Worm (Caenorhabditis elegans) whole organism, L3 larva: ENCODE data around the gene F45H10.2.

Source experiments
- R02D3.7 ChIP-seq: fragments of 150-350 bp; optimal IDR thresholded peaks from 2 replicates; lab custom pipeline; 2014; ENCODE audit warnings: missing biosample characterization, missing genetic modification characterization
- ZK546.5 ChIP-seq: sonication (generic microtip); optimal IDR thresholded peaks from 2 replicates; lab custom pipeline; 2017; ENCODE audit warnings: missing biosample characterization, missing genetic modification characterization
- aly-2 ChIP-seq: fragments of 150-350 bp; optimal IDR thresholded peaks from 2 replicates; lab custom pipeline; 2014; ENCODE audit warnings: missing biosample characterization, missing genetic modification characterization
- ama-1 ChIP-seq: fragments of 150-350 bp; optimal IDR thresholded peaks from 2 replicates; lab custom pipeline; 2018
- ceh-16 ChIP-seq: sonication (generic microtip); optimal IDR thresholded peaks from 2 replicates; lab custom pipeline; 2017; ENCODE audit warnings: missing biosample characterization, missing genetic modification characterization
- ceh-28 ChIP-seq: fragments of 150-350 bp; optimal IDR thresholded peaks from 2 replicates; lab custom pipeline; 2014; ENCODE audit warnings: missing biosample characterization, missing genetic modification reagents, missing genetic modification characterization
- ceh-82 ChIP-seq: fragments of 150-350 bp; optimal IDR thresholded peaks from 2 replicates; lab custom pipeline; 2014; ENCODE audit warnings: missing biosample characterization, missing genetic modification characterization
- ceh-9 ChIP-seq: sonication (generic microtip); optimal IDR thresholded peaks from 2 replicates; lab custom pipeline; 2018; ENCODE audit warnings: missing biosample characterization, missing genetic modification characterization
- daf-12 ChIP-seq: fragments of 150-350 bp; optimal IDR thresholded peaks from 2 replicates; lab custom pipeline; 2014; ENCODE audit warnings: missing biosample characterization, missing genetic modification reagents, missing genetic modification characterization
- egl-27 ChIP-seq: sonication (generic microtip); optimal IDR thresholded peaks from 4 replicates; lab custom pipeline; 2017; ENCODE audit warnings: missing biosample characterization, missing genetic modification reagents, missing genetic modification characterization
- egl-5 ChIP-seq: fragments of 150-350 bp; optimal IDR thresholded peaks from 2 replicates; lab custom pipeline; 2017; ENCODE audit warnings: missing biosample characterization, missing genetic modification reagents, missing genetic modification characterization, inconsistent platforms
- elt-1 ChIP-seq: fragments of 150-350 bp; optimal IDR thresholded peaks from 2 replicates; lab custom pipeline; 2014; ENCODE audit warnings: missing biosample characterization, missing genetic modification characterization
- elt-2 ChIP-seq: sonication (generic microtip); optimal IDR thresholded peaks from 2 replicates; lab custom pipeline; 2016; ENCODE audit warnings: missing genetic modification reagents, mild to moderate bottlenecking, missing genetic modification characterization, missing compliant biosample characterization
- elt-3 ChIP-seq, 3 experiments: fragments of 150-350 bp in 1 of 3; sonication (generic microtip) in 2 of 3; optimal IDR thresholded peaks; 2 replicates in 2 of 3; 4 replicates in 1 of 3; lab custom pipeline; 2014 to 2017; ENCODE audit warnings: missing biosample characterization in 3 of 3, missing genetic modification characterization in 3 of 3
- eor-1 ChIP-seq, 2 experiments: fragments of 150-350 bp; optimal IDR thresholded peaks; 2 replicates each; lab custom pipeline; 2014 to 2018; ENCODE audit warnings: missing biosample characterization in 2 of 2, missing genetic modification characterization in 2 of 2
- fkh-10 ChIP-seq: sonication (generic microtip); optimal IDR thresholded peaks from 2 replicates; lab custom pipeline; 2017; ENCODE audit warnings: missing biosample characterization, missing genetic modification reagents, missing genetic modification characterization
- fkh-2 ChIP-seq: fragments of 150-350 bp; optimal IDR thresholded peaks from 2 replicates; lab custom pipeline; 2014; ENCODE audit warnings: missing biosample characterization, missing genetic modification reagents, missing genetic modification characterization
- fos-1 ChIP-seq: fragments of 150-350 bp; optimal IDR thresholded peaks from 2 replicates; lab custom pipeline; 2014; ENCODE audit warnings: missing biosample characterization, missing genetic modification characterization
- hmg-11 ChIP-seq: sonication (generic microtip); optimal IDR thresholded peaks from 2 replicates; lab custom pipeline; 2016; ENCODE audit warnings: missing genetic modification characterization, missing compliant biosample characterization
- jun-1 ChIP-seq: fragments of 150-350 bp; optimal IDR thresholded peaks from 2 replicates; lab custom pipeline; 2014; ENCODE audit warnings: missing biosample characterization, missing genetic modification reagents, missing genetic modification characterization
- lin-15B ChIP-seq: fragments of 150-350 bp; optimal IDR thresholded peaks from 2 replicates; lab custom pipeline; 2014; ENCODE audit warnings: missing biosample characterization, missing genetic modification characterization
- lin-39 ChIP-seq: fragments of 150-350 bp; optimal IDR thresholded peaks from 2 replicates; lab custom pipeline; 2018; ENCODE audit warnings: missing biosample characterization, missing genetic modification reagents, missing genetic modification characterization
- mdl-1 ChIP-seq: fragments of 150-350 bp; optimal IDR thresholded peaks from 2 replicates; lab custom pipeline; 2014; ENCODE audit warnings: missing biosample characterization, missing genetic modification characterization
- mml-1 ChIP-seq: fragments of 150-350 bp; sonication (generic microtip); optimal IDR thresholded peaks from 3 replicates; lab custom pipeline; 2014; ENCODE audit warnings: missing biosample characterization, missing genetic modification characterization
- nfya-1 ChIP-seq: sonication (generic microtip); optimal IDR thresholded peaks from 2 replicates; lab custom pipeline; 2017; ENCODE audit warnings: missing genetic modification characterization, mild to moderate bottlenecking, missing compliant biosample characterization, antibody characterized with exemption, moderate library complexity; ENCODE audit not compliant: insufficient read depth
- nhr-11 ChIP-seq: fragments of 150-350 bp; optimal IDR thresholded peaks from 2 replicates; lab custom pipeline; 2014; ENCODE audit warnings: missing biosample characterization, missing genetic modification characterization
- nhr-12 ChIP-seq: fragments of 150-350 bp; optimal IDR thresholded peaks from 2 replicates; lab custom pipeline; 2014; ENCODE audit warnings: missing biosample characterization, missing genetic modification characterization
- nhr-23 ChIP-seq: fragments of 150-350 bp; optimal IDR thresholded peaks from 2 replicates; lab custom pipeline; 2014; ENCODE audit warnings: missing biosample characterization, missing genetic modification reagents, missing genetic modification characterization
- nhr-237 ChIP-seq: fragments of 150-350 bp; optimal IDR thresholded peaks from 2 replicates; lab custom pipeline; 2014; ENCODE audit warnings: missing biosample characterization, missing genetic modification characterization
- nhr-25 ChIP-seq: sonication (generic microtip); optimal IDR thresholded peaks from 2 replicates; lab custom pipeline; 2017; ENCODE audit warnings: missing biosample characterization, missing genetic modification characterization
- nhr-28 ChIP-seq: fragments of 150-350 bp; optimal IDR thresholded peaks from 2 replicates; lab custom pipeline; 2014; ENCODE audit warnings: missing biosample characterization, missing genetic modification characterization
- nhr-67 ChIP-seq: fragments of 150-350 bp; optimal IDR thresholded peaks from 2 replicates; lab custom pipeline; 2014; ENCODE audit warnings: missing biosample characterization, missing genetic modification characterization
- nhr-76 ChIP-seq: fragments of 150-350 bp; sonication (generic microtip); optimal IDR thresholded peaks from 5 replicates; lab custom pipeline; 2014; ENCODE audit warnings: missing biosample characterization, missing genetic modification characterization
- pha-4 ChIP-seq: fragments of 150-350 bp; optimal IDR thresholded peaks from 2 replicates; lab custom pipeline; 2014; ENCODE audit warnings: missing biosample characterization, missing genetic modification reagents, missing genetic modification characterization
- pqm-1 ChIP-seq: fragments of 150-350 bp; optimal IDR thresholded peaks from 2 replicates; lab custom pipeline; 2017; ENCODE audit warnings: missing biosample characterization, missing genetic modification characterization, inconsistent platforms
- sea-2 ChIP-seq: fragments of 150-350 bp; sonication (generic microtip); optimal IDR thresholded peaks from 4 replicates; lab custom pipeline; 2014; ENCODE audit warnings: missing biosample characterization, missing genetic modification reagents, missing genetic modification characterization
- skn-1 ChIP-seq: fragments of 150-350 bp; optimal IDR thresholded peaks from 2 replicates; lab custom pipeline; 2014; ENCODE audit warnings: missing biosample characterization, missing genetic modification characterization
- snpc-4 ChIP-seq: fragments of 150-350 bp; optimal IDR thresholded peaks from 2 replicates; lab custom pipeline; 2014; ENCODE audit warnings: missing biosample characterization, missing genetic modification characterization
- tbx-2 ChIP-seq: sonication (generic microtip); optimal IDR thresholded peaks from 2 replicates; lab custom pipeline; 2016; ENCODE audit warnings: mild to moderate bottlenecking, missing genetic modification characterization, missing compliant biosample characterization
- unc-39 ChIP-seq: sonication (generic microtip); optimal IDR thresholded peaks from 4 replicates; lab custom pipeline; 2017; ENCODE audit warnings: missing biosample characterization, missing genetic modification characterization
- unc-62 ChIP-seq: fragments of 150-350 bp; sonication (generic microtip); optimal IDR thresholded peaks from 4 replicates; lab custom pipeline; 2014; ENCODE audit warnings: missing biosample characterization, missing genetic modification reagents, missing genetic modification characterization
- zag-1 ChIP-seq: fragments of 150-350 bp; optimal IDR thresholded peaks from 2 replicates; lab custom pipeline; 2014; ENCODE audit warnings: missing biosample characterization, missing genetic modification characterization
- ztf-11 ChIP-seq: fragments of 150-350 bp; optimal IDR thresholded peaks from 2 replicates; lab custom pipeline; 2014; ENCODE audit warnings: missing biosample characterization, missing genetic modification characterization
- ztf-4 ChIP-seq: fragments of 150-350 bp; optimal IDR thresholded peaks from 2 replicates; lab custom pipeline; 2014; ENCODE audit warnings: missing biosample characterization, missing genetic modification characterization

The F45H10.2 gene

DNA sequence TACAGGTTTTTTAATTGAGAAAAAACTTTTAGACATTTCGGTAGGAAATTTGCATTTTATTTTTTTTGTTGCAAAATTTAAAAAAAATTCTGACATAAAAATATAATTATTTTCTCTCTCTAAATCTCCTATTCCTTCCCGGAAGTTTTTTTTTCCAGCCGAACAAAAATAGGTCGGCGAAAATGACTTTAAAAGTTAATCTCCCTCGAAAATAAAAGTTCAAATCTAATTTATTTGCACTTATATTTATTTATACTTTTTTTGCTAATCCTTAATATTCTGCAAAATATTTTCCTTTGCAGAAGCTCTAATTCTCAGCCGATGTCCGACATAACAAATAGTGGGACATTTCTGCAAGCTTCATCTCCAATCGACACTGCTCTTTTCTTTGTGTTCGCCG, 8.7 kb upstream of the F45H10.2 start, which contains the start of gene F45H10.5:
Gene F45H10.5 (plus strand): TSS at position 301 of the 400 bp plus-strand sequence.
- TF ChIP-seq egl-27 (tag; lab: Kevin White, UChicago), result no peak
- no peak for TF ChIP-seq ztf-4 (tag; lab: Kevin White, UChicago)
- TF ChIP-seq lin-39 (tag; lab: Kevin White, UChicago), result no peak
- TF ChIP-seq nfya-1 (tag; lab: Kevin White, UChicago), result no peak
- no peak for TF ChIP-seq daf-12
- no peak for TF ChIP-seq zag-1
- TF ChIP-seq nhr-11 (tag; lab: Kevin White, UChicago), result no peak
- no peak for TF ChIP-seq hmg-11 (tag; lab: Kevin White, UChicago)
- no peak for TF ChIP-seq nhr-237

DNA sequence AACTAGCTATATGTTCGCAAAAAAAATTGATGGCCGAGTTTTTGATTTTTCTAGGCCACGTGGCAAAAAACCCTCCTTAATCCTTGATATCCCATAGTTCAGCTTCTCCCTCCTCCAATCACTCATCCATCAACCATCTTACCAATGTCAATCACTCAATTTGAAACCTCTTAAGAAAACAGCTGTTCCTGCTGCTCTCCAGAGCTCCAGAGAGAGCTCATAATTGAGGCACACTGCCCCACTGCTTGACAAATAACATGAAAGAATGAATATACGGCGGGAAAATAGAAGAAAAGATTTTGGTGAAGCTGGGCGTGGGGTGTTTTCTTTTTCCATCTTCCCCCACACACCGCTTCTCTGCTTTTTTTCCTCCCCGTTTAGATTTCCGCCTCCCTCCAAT, 7.7 kb upstream of the F45H10.2 start:
- peak; percentile 22 for TF ChIP-seq egl-5 (tag; lab: Kevin White, UChicago)
- peak; percentile 66 for TF ChIP-seq lin-39 (tag; lab: Kevin White, UChicago)
- TF ChIP-seq sea-2 (GFP tag; lab: Kevin White, UChicago), result no peak

DNA sequence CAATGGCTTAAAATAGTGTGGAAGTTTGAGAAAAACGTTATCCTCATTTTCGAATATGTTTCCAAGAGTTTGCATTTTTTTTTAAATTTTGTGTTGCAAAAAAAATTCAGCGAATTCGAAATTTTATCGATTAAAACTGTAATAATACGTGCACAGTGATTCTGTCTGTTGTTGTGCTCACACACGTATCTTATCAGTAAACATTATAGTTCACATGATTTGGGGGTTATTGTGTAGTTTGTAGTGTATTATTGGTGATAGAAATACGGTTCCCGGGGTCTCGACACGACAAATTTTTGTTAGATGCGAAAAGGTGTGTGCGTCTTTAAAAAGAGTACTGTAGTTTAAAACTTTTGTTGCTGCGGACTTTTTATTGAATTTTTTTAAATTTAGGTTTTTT, 2.9 kb upstream of the F45H10.2 start, which contains the start of gene drr-1:
Gene drr-1 (minus strand): TSS at position 183 of the 400 bp plus-strand sequence.
- TF ChIP-seq ztf-4 (tag; lab: Kevin White, UChicago) (no peak), daf-12 (no peak), tbx-2 (tag; lab: Kevin White, UChicago) (no peak), pha-4 (tag; lab: Kevin White, UChicago) (peak; percentile 35), unc-39 (no peak), skn-1 (tag; lab: Kevin White, UChicago) (no peak), ceh-28 (tag; lab: Kevin White, UChicago) (peak; percentile 46), mdl-1 (tag; lab: Kevin White, UChicago) (no peak), elt-2 (peak; percentile 72), elt-3 (tag; optimal IDR thresholded peaks at IDR 0.05; lab: Kevin White, UChicago) (no peak), mml-1 (no peak), aly-2 (tag; lab: Kevin White, UChicago) (no peak), ceh-9 (tag; lab: Kevin White, UChicago) (no peak), pqm-1 (tag; lab: Kevin White, UChicago) (no peak)

DNA sequence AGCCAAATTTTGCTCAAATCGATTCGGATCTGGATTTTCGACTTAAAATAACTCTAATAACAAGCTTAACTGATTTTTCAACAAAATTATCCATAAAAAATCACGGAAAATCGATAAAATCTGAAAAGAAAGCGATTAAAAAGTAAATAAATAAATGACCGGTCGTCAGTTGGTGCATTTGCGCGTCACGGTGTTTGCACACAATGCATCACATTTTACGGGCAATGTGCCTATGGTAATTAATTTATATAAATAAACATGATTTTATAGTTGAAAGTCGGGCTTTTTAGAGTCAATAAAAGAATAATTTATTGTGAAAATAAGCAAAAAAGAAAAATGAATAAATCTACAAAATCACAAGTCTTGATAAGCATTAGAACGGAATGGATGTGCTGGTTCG, 1.9 kb upstream of the F45H10.2 start:
- no peak for TF ChIP-seq mml-1
- no peak for TF ChIP-seq fos-1
- no peak for TF ChIP-seq nhr-76 (tag; lab: Kevin White, UChicago)
- TF ChIP-seq egl-5 (tag; lab: Kevin White, UChicago), result no peak
- no peak for TF ChIP-seq unc-62 (GFP tag; lab: Kevin White, UChicago)
- TF ChIP-seq fkh-2, result no peak
- TF ChIP-seq sea-2 (GFP tag; lab: Kevin White, UChicago), result no peak
- TF ChIP-seq mdl-1 (tag; lab: Kevin White, UChicago), result no peak
- TF ChIP-seq lin-15B, result peak; percentile 39
- TF ChIP-seq nhr-28 (tag; lab: Kevin White, UChicago), result no peak
- no peak for TF ChIP-seq nhr-11 (tag; lab: Kevin White, UChicago)
- TF ChIP-seq ztf-4 (tag; lab: Kevin White, UChicago), result no peak
- peak; percentile 24 for TF ChIP-seq ama-1
- no peak for TF ChIP-seq unc-39
- TF ChIP-seq elt-2, result peak; percentile 31
- TF ChIP-seq daf-12, result no peak
- TF ChIP-seq nhr-12, result no peak
- TF ChIP-seq pqm-1 (tag; lab: Kevin White, UChicago), result peak; percentile 8
- no peak for TF ChIP-seq skn-1 (tag; lab: Kevin White, UChicago)
- no peak for TF ChIP-seq zag-1
- TF ChIP-seq egl-27 (tag; lab: Kevin White, UChicago), result no peak
- TF ChIP-seq nhr-67 (tag; lab: Kevin White, UChicago), result no peak
- no peak for TF ChIP-seq fkh-10
- no peak for TF ChIP-seq eor-1 (tag; optimal IDR thresholded peaks at IDR 0.05; lab: Kevin White, UChicago)
- TF ChIP-seq nhr-25 (tag; lab: Kevin White, UChicago), result no peak
- no peak for TF ChIP-seq ceh-16 (tag; lab: Kevin White, UChicago)
- no peak for TF ChIP-seq aly-2 (tag; lab: Kevin White, UChicago)
- TF ChIP-seq ztf-11, result no peak
- TF ChIP-seq ceh-28 (tag; lab: Kevin White, UChicago), result no peak
- no peak for TF ChIP-seq tbx-2 (tag; lab: Kevin White, UChicago)
- TF ChIP-seq nfya-1 (tag; lab: Kevin White, UChicago), result peak; percentile 12
- TF ChIP-seq elt-1 (tag; lab: Kevin White, UChicago), result no peak
- TF ChIP-seq ZK546.5 (tag; lab: Kevin White, UChicago), result no peak
- TF ChIP-seq nhr-23, result no peak
- no peak for TF ChIP-seq jun-1
- no peak for TF ChIP-seq R02D3.7 (tag; lab: Kevin White, UChicago)
- TF ChIP-seq pha-4 (tag; lab: Kevin White, UChicago), result peak; percentile 89
- TF ChIP-seq ceh-82 (tag; lab: Kevin White, UChicago), result no peak
- TF ChIP-seq hmg-11 (tag; lab: Kevin White, UChicago), result peak; percentile 54
- TF ChIP-seq lin-39 (tag; lab: Kevin White, UChicago), result no peak
- TF ChIP-seq ceh-9 (tag; lab: Kevin White, UChicago), result no peak
- peak; percentile 42 for TF ChIP-seq snpc-4
- no peak for TF ChIP-seq nhr-237
